Fruit fly (Drosophila melanogaster) whole organism, embryonic: ENCODE measurements around the gene CG34180.

ENCODE experiments used
- ATbp ChIP-seq: fragments of 200-800 bp; sonication (Bioruptor generic); optimal IDR thresholded peaks from 2 replicates; lab custom pipeline; 2017; ENCODE audit warnings: missing biosample characterization, mild to moderate bottlenecking, missing genetic modification characterization, missing genetic modification reagents
- C15 ChIP-seq: fragments of 200-800 bp; sonication (Bioruptor generic); IDR thresholded peaks from 3 replicates; pipeline ENCODE4 v1.3.6; 2022; ENCODE audit warnings: missing biosample characterization, missing genetic modification characterization
- CG10565 ChIP-seq: fragments of 200-800 bp; sonication (Bioruptor generic); optimal IDR thresholded peaks from 3 replicates; lab custom pipeline; 2016; ENCODE audit warnings: missing biosample characterization, mild to moderate bottlenecking, missing genetic modification characterization
- CG11695 ChIP-seq: fragments of 200-800 bp; sonication (Bioruptor generic); IDR thresholded peaks from 3 replicates; pipeline ENCODE4 v1.3.6; 2022; ENCODE audit warnings: missing biosample characterization, missing genetic modification characterization
- CG12071 ChIP-seq: fragments of 200-800 bp; sonication (Bioruptor generic); optimal IDR thresholded peaks from 3 replicates; lab custom pipeline; 2018; ENCODE audit warnings: missing biosample characterization, mild to moderate bottlenecking, missing genetic modification characterization
- CG13296 ChIP-seq: fragments of 200-800 bp; sonication (Bioruptor generic); optimal IDR thresholded peaks from 3 replicates; lab custom pipeline; 2018; ENCODE audit warnings: missing biosample characterization, mild to moderate bottlenecking, missing genetic modification characterization
- CG14965 ChIP-seq: fragments of 200-800 bp; sonication (Bioruptor generic); optimal IDR thresholded peaks from 2 replicates; lab custom pipeline; 2016; ENCODE audit warnings: missing biosample characterization, missing genetic modification characterization, borderline replicate concordance
- CG2199 ChIP-seq: fragments of 200-800 bp; sonication (Bioruptor generic); IDR thresholded peaks from 3 replicates; pipeline ENCODE4 v1.3.6; 2022; ENCODE audit warnings: missing biosample characterization, missing genetic modification characterization
- CG32532 ChIP-seq: fragments of 200-800 bp; sonication (Bioruptor generic); IDR thresholded peaks from 2 replicates; pipeline ENCODE4 v1.3.6; 2022; ENCODE audit warnings: missing biosample characterization, missing genetic modification characterization
- CG33557 ChIP-seq: fragments of 200-800 bp; sonication (Bioruptor generic); optimal IDR thresholded peaks from 2 replicates; lab custom pipeline; 2019; ENCODE audit warnings: missing biosample characterization, mild to moderate bottlenecking, missing genetic modification characterization, moderate library complexity
- CG4360 ChIP-seq: fragments of 200-800 bp; sonication (Bioruptor generic); IDR thresholded peaks from 2 replicates; pipeline ENCODE4 v1.3.6; 2022; ENCODE audit warnings: missing biosample characterization, missing genetic modification characterization
- CG4404 ChIP-seq: fragments of 200-800 bp; sonication (Bioruptor generic); IDR thresholded peaks from 2 replicates; pipeline ENCODE4 v1.3.6; 2022; ENCODE audit warnings: missing biosample characterization, missing genetic modification characterization
- CG8281 ChIP-seq: fragments of 200-800 bp; sonication (Bioruptor generic); optimal IDR thresholded peaks from 2 replicates; lab custom pipeline; 2018; ENCODE audit warnings: missing biosample characterization, mild to moderate bottlenecking, missing genetic modification characterization, moderate library complexity
- Dip2 ChIP-seq: fragments of 200-800 bp; sonication (Bioruptor generic); IDR thresholded peaks from 2 replicates; pipeline ENCODE4 v1.3.6; 2022; ENCODE audit warnings: missing biosample characterization, missing genetic modification characterization
- Doc3 ChIP-seq: fragments of 200-800 bp; sonication (Bioruptor generic); IDR thresholded peaks from 3 replicates; pipeline ENCODE4 v1.3.6; 2022; ENCODE audit warnings: missing biosample characterization, missing genetic modification characterization; ENCODE audit not compliant: partially characterized antibody
- Dp ChIP-seq: fragments of 200-800 bp; sonication (Bioruptor generic); optimal IDR thresholded peaks from 2 replicates; lab custom pipeline; 2018; ENCODE audit warnings: missing biosample characterization, mild to moderate bottlenecking, missing genetic modification characterization, moderate library complexity
- Ets65A ChIP-seq: fragments of 200-800 bp; sonication (Bioruptor generic); peaks from one replicate; lab custom pipeline; 2016; ENCODE audit warnings: missing biosample characterization, missing genetic modification characterization
- HmgD ChIP-seq: fragments of 200-800 bp; sonication (Bioruptor generic); optimal IDR thresholded peaks from 3 replicates; lab custom pipeline; 2016; ENCODE audit warnings: missing biosample characterization, missing genetic modification characterization
- Hmr ChIP-seq: fragments of 200-800 bp; sonication (Bioruptor generic); optimal IDR thresholded peaks from 3 replicates; lab custom pipeline; 2017; ENCODE audit warnings: mild to moderate bottlenecking, missing biosample characterization, missing genetic modification reagents, missing genetic modification characterization
- Hr78 ChIP-seq, 2 experiments: fragments of 200-800 bp in 1 of 2; fragments of >200 bp in 1 of 2; sonication (Bioruptor generic) in 1 of 2; optimal IDR thresholded peaks; 2 replicates each; lab custom pipeline; 2017 to 2019; ENCODE audit warnings: missing biosample characterization in 2 of 2, missing genetic modification characterization in 2 of 2, mild to moderate bottlenecking in 1 of 2, moderate library complexity in 1 of 2
- Meics ChIP-seq: fragments of 200-800 bp; sonication (Bioruptor generic); optimal IDR thresholded peaks from 2 replicates; lab custom pipeline; 2017; ENCODE audit warnings: missing biosample characterization, mild to moderate bottlenecking, missing genetic modification characterization
- NC2α ChIP-seq: fragments of 200-800 bp; sonication (Bioruptor generic); optimal IDR thresholded peaks from 2 replicates; lab custom pipeline; 2016; ENCODE audit warnings: missing biosample characterization, missing genetic modification characterization
- Oli ChIP-seq: fragments of 200-800 bp; sonication (Bioruptor generic); optimal IDR thresholded peaks from 2 replicates; lab custom pipeline; 2018; ENCODE audit warnings: missing biosample characterization, mild to moderate bottlenecking, missing genetic modification characterization, moderate library complexity
- Usf ChIP-seq: fragments of 200-800 bp; sonication (Bioruptor generic); optimal IDR thresholded peaks from 2 replicates; lab custom pipeline; 2017; ENCODE audit warnings: missing genotype, missing biosample characterization, missing genetic modification characterization
- Vsx1 ChIP-seq: fragments of 200-800 bp; sonication (Bioruptor generic); optimal IDR thresholded peaks from 2 replicates; lab custom pipeline; 2017; ENCODE audit warnings: missing biosample characterization, mild to moderate bottlenecking, missing genetic modification characterization, missing genetic modification reagents
- abd-A ChIP-seq: fragments of 200-800 bp; sonication (Bioruptor generic); optimal IDR thresholded peaks from 3 replicates; lab custom pipeline; 2019; ENCODE audit warnings: missing biosample characterization, mild to moderate bottlenecking, missing genetic modification characterization, moderate library complexity
- ase ChIP-seq: fragments of 200-800 bp; sonication (Bioruptor generic); IDR thresholded peaks from 3 replicates; pipeline ENCODE4 v1.3.6; 2022; ENCODE audit warnings: missing biosample characterization, missing genetic modification characterization
- bsh ChIP-seq, 2 experiments: fragments of 200-800 bp; sonication (Bioruptor generic); optimal IDR thresholded peaks; 2 replicates each; lab custom pipeline; 2017 to 2018; ENCODE audit warnings: mild to moderate bottlenecking in 2 of 2, missing biosample characterization in 2 of 2, missing genetic modification characterization in 2 of 2, moderate library complexity in 1 of 2
- croc ChIP-seq: fragments of 200-800 bp; sonication (Bioruptor generic); conservative IDR thresholded peaks from 3 replicates; pipeline ENCODE4 v1.3.6; 2022; ENCODE audit warnings: missing biosample characterization, missing genetic modification characterization
- dpn ChIP-seq, 2 experiments: fragments of 200-800 bp; sonication (Bioruptor generic); optimal IDR thresholded peaks; 3 replicates each; lab custom pipeline; 2016; ENCODE audit warnings: missing biosample characterization in 2 of 2, missing genetic modification characterization in 2 of 2
- emc ChIP-seq: fragments of 200-800 bp; sonication (Bioruptor generic); optimal IDR thresholded peaks from 2 replicates; lab custom pipeline; 2016; ENCODE audit warnings: missing biosample characterization, missing genetic modification characterization
- esg ChIP-seq: fragments of 200-800 bp; sonication (Bioruptor generic); conservative IDR thresholded peaks from 2 replicates; pipeline ENCODE4 v1.3.6; 2022; ENCODE audit warnings: missing biosample characterization, missing genetic modification characterization
- exex ChIP-seq: fragments of 200-800 bp; sonication (Bioruptor generic); optimal IDR thresholded peaks from 4 replicates; lab custom pipeline; 2018; ENCODE audit warnings: missing biosample characterization, mild to moderate bottlenecking, missing genetic modification characterization, moderate library complexity
- fd3F ChIP-seq: fragments of 200-800 bp; sonication (Bioruptor generic); optimal IDR thresholded peaks from 2 replicates; lab custom pipeline; 2018; ENCODE audit warnings: missing biosample characterization, mild to moderate bottlenecking, missing genetic modification characterization, moderate library complexity
- grn ChIP-seq: fragments of 200-800 bp; sonication (Bioruptor generic); optimal IDR thresholded peaks from 3 replicates; lab custom pipeline; 2017; ENCODE audit warnings: missing biosample characterization, missing genetic modification characterization
- gt ChIP-seq: fragments of 200-800 bp; sonication (Bioruptor generic); IDR thresholded peaks from 2 replicates; pipeline ENCODE4 v1.3.6; 2022; ENCODE audit warnings: missing biosample characterization, missing genetic modification characterization
- jing ChIP-seq: fragments of 200-800 bp; sonication (Bioruptor generic); optimal IDR thresholded peaks from 2 replicates; lab custom pipeline; 2018; ENCODE audit warnings: missing biosample characterization, mild to moderate bottlenecking, missing genetic modification characterization
- jumu ChIP-seq: fragments of 200-800 bp; sonication (Bioruptor generic); optimal IDR thresholded peaks from 3 replicates; lab custom pipeline; 2016; ENCODE audit warnings: missing biosample characterization, missing genetic modification characterization
- lola ChIP-seq, 3 experiments: fragments of >200 bp in 2 of 3; fragments of 200-800 bp in 1 of 3; sonication (Bioruptor generic) in 1 of 3; optimal IDR thresholded peaks; 2 replicates each; lab custom pipeline; 2017 to 2019; ENCODE audit warnings: missing biosample characterization in 3 of 3, missing genetic modification characterization in 3 of 3, mild to moderate bottlenecking in 1 of 3, moderate library complexity in 1 of 3
- lov ChIP-seq, 2 experiments: fragments of 200-800 bp in 1 of 2; fragments of >200 bp in 1 of 2; sonication (Bioruptor generic) in 1 of 2; IDR thresholded peaks in 1 of 2; optimal IDR thresholded peaks in 1 of 2; 2 replicates in 1 of 2; 3 replicates in 1 of 2; pipeline versions ENCODE4 v1.3.6 to Lab custom; 2017 to 2022; ENCODE audit warnings: missing biosample characterization in 1 of 2, missing genetic modification characterization in 1 of 2
- mam ChIP-seq: fragments of 200-800 bp; sonication (Bioruptor generic); optimal IDR thresholded peaks from 3 replicates; lab custom pipeline; 2016; ENCODE audit warnings: missing biosample characterization, missing genetic modification characterization
- nerfin-1 ChIP-seq: fragments of 200-800 bp; sonication (Bioruptor generic); optimal IDR thresholded peaks from 3 replicates; lab custom pipeline; 2019; ENCODE audit warnings: missing biosample characterization, mild to moderate bottlenecking, missing genetic modification characterization, moderate library complexity
- prd ChIP-seq, 3 experiments: fragments of >200 bp in 2 of 3; fragments of 200-800 bp in 1 of 3; sonication (Bioruptor generic) in 1 of 3; optimal IDR thresholded peaks in 2 of 3; IDR thresholded peaks in 1 of 3; 2 replicates in 2 of 3; 3 replicates in 1 of 3; pipeline versions ENCODE4 v1.3.6 to Lab custom; 2017 to 2022; ENCODE audit warnings: missing biosample characterization in 1 of 3, missing genetic modification characterization in 1 of 3
- sens-2 ChIP-seq: fragments of 200-800 bp; sonication (Bioruptor generic); IDR thresholded peaks from 2 replicates; pipeline ENCODE4 v1.3.6; 2022; ENCODE audit warnings: missing biosample characterization, missing genetic modification characterization
- slou ChIP-seq: fragments of 200-800 bp; sonication (Bioruptor generic); optimal IDR thresholded peaks from 3 replicates; lab custom pipeline; 2016; ENCODE audit warnings: missing biosample characterization, missing genetic modification characterization
- sug ChIP-seq: fragments of 200-800 bp; optimal IDR thresholded peaks from 2 replicates; lab custom pipeline; 2019; ENCODE audit warnings: missing biosample characterization, mild to moderate bottlenecking, missing genetic modification characterization, moderate library complexity
- vfl ChIP-seq: fragments of 200-800 bp; sonication (Bioruptor generic); optimal IDR thresholded peaks from 2 replicates; lab custom pipeline; 2016; ENCODE audit warnings: missing biosample characterization, missing genetic modification characterization
- z ChIP-seq: fragments of 200-800 bp; sonication (Bioruptor generic); IDR thresholded peaks from 3 replicates; pipeline ENCODE4 v1.3.6; 2022; ENCODE audit warnings: missing biosample characterization, missing genetic modification characterization

The CG34180 gene

dm6 chr2L:6072124-6072523, 11.8 kb downstream of the CG34180 start (continued):
- peak; percentile 8 for TF ChIP-seq sug (tag; lab: Kevin White, UChicago)
- no peak for TF ChIP-seq CG11695 (GFP tag; lab: Robert Waterston, UW)
- peak; percentile 38 for TF ChIP-seq exex
- no peak for TF ChIP-seq CG32532 (GFP tag; lab: Robert Waterston, UW)
- no peak for TF ChIP-seq CG10565 (GFP tag; lab: Kevin White, UChicago)
- TF ChIP-seq C15 (GFP tag; lab: Robert Waterston, UW), result no peak
- TF ChIP-seq z (GFP tag; lab: Robert Waterston, UW), result no peak
- TF ChIP-seq CG13296 (GFP tag; lab: Kevin White, UChicago), result no peak
- TF ChIP-seq Hr78 (GFP tag; optimal IDR thresholded peaks at IDR 0.05; lab: Kevin White, UChicago), result no peak
- no peak for TF ChIP-seq HmgD (GFP tag; lab: Kevin White, UChicago)
- no peak for TF ChIP-seq croc
- no peak for TF ChIP-seq lola (GFP tag; optimal IDR thresholded peaks at IDR 0.05; lab: Kevin White, UChicago)
- TF ChIP-seq Doc3 (GFP tag; lab: Robert Waterston, UW), result no peak
- TF ChIP-seq Ets65A (GFP tag; lab: Kevin White, UChicago), result peak; percentile 33
- no peak for TF ChIP-seq jing (GFP tag; lab: Kevin White, UChicago)
- no peak for TF ChIP-seq CG14965 (GFP tag; lab: Kevin White, UChicago)
- TF ChIP-seq CG8281 (tag; lab: Kevin White, UChicago), result no peak
- TF ChIP-seq vfl (GFP tag; lab: Kevin White, UChicago), result no peak

dm6 chr2L:6073894-6074293, 13.6 kb downstream of the CG34180 start:
- TF ChIP-seq Vsx1, result peak; percentile 87
- TF ChIP-seq CG33557, result no peak
- no peak for TF ChIP-seq emc (GFP tag; lab: Kevin White, UChicago)
- no peak for TF ChIP-seq CG2199
- TF ChIP-seq exex, result peak; percentile 52
- TF ChIP-seq jumu, result no peak
- peak; percentile 69 for TF ChIP-seq grn
- TF ChIP-seq, all 482 proteins: peak for 3

dm6 chr2L:6074314-6074713, 14.0 kb downstream of the CG34180 start:
- no peak for TF ChIP-seq dpn (GFP tag; optimal IDR thresholded peaks at IDR 0.05; lab: Kevin White, UChicago)
- TF ChIP-seq lov (optimal IDR thresholded peaks at IDR 0.05; lab: Kevin White, UChicago), result no peak
- TF ChIP-seq lov (GFP tag; IDR thresholded peaks at IDR 0.05; lab: Robert Waterston, UW), result no peak
- no peak for TF ChIP-seq Dip2 (GFP tag; lab: Robert Waterston, UW)
- TF ChIP-seq fd3F (GFP tag; lab: Kevin White, UChicago), result no peak
- TF ChIP-seq abd-A (tag; lab: Kevin White, UChicago), result peak; percentile 68
- TF ChIP-seq Oli, result no peak
- no peak for TF ChIP-seq esg (GFP tag; lab: Robert Waterston, UW)
- TF ChIP-seq NC2α (GFP tag; lab: Kevin White, UChicago), result no peak
- no peak for TF ChIP-seq lola (GFP tag; optimal IDR thresholded peaks at IDR 0.05; lab: Kevin White, UChicago)
- no peak for TF ChIP-seq CG12071 (GFP tag; lab: Kevin White, UChicago)
- no peak for TF ChIP-seq Usf (GFP tag; lab: Kevin White, UChicago)
- no peak for TF ChIP-seq Meics (GFP tag; lab: Kevin White, UChicago)
- no peak for TF ChIP-seq Hmr (GFP tag; lab: Kevin White, UChicago)
- TF ChIP-seq prd (optimal IDR thresholded peaks at IDR 0.05; lab: Kevin White, UChicago), result no peak
- no peak for TF ChIP-seq prd (GFP tag; IDR thresholded peaks at IDR 0.05; lab: Robert Waterston, UW)
- TF ChIP-seq nerfin-1, result no peak
- no peak for TF ChIP-seq gt (GFP tag; lab: Robert Waterston, UW)
- TF ChIP-seq CG4404 (GFP tag; lab: Robert Waterston, UW), result no peak
- no peak for TF ChIP-seq bsh (GFP tag; optimal IDR thresholded peaks at IDR 0.05; lab: Kevin White, UChicago)
- TF ChIP-seq mam (GFP tag; lab: Kevin White, UChicago), result no peak
- no peak for TF ChIP-seq slou
- no peak for TF ChIP-seq ATbp
- no peak for TF ChIP-seq CG4360 (GFP tag; lab: Robert Waterston, UW)
- TF ChIP-seq ase (GFP tag; lab: Robert Waterston, UW), result no peak
- TF ChIP-seq sens-2 (GFP tag; lab: Robert Waterston, UW), result no peak
- TF ChIP-seq Dp (GFP tag; lab: Kevin White, UChicago), result no peak
- no peak for TF ChIP-seq CG10565 (GFP tag; lab: Kevin White, UChicago)
